Fruit fly (Drosophila melanogaster) whole organism, embryonic: ENCODE results near the gene Cpsf73.
A peak's percentile ranks its signal among the peaks of the same experiment; 100 is the strongest.

Experiments used
- ATbp ChIP-seq: fragments of 200-800 bp; sonication (Bioruptor generic); optimal IDR thresholded peaks from 2 replicates; lab custom pipeline; 2017; ENCODE audit warnings: missing biosample characterization, mild to moderate bottlenecking, missing genetic modification characterization, missing genetic modification reagents
- Aef1 ChIP-seq: fragments of 200-800 bp; sonication (Bioruptor generic); IDR thresholded peaks from 3 replicates; pipeline ENCODE4 v1.3.6; 2022; ENCODE audit warnings: missing biosample characterization, missing genetic modification characterization
- B-H1 ChIP-seq: fragments of 200-800 bp; sonication (Bioruptor generic); IDR thresholded peaks from 3 replicates; pipeline ENCODE4 v1.3.6; 2022; ENCODE audit warnings: missing biosample characterization, missing genetic modification characterization
- CG12299 ChIP-seq: fragments of 200-800 bp; sonication (Bioruptor generic); optimal IDR thresholded peaks from 2 replicates; lab custom pipeline; 2018; ENCODE audit warnings: missing biosample characterization, mild to moderate bottlenecking, missing genetic modification characterization
- CG13624 ChIP-seq: fragments of 200-800 bp; sonication (Bioruptor generic); optimal IDR thresholded peaks from 2 replicates; lab custom pipeline; 2016; ENCODE audit warnings: missing biosample characterization, missing genetic modification characterization
- CG14441 ChIP-seq: fragments of 200-800 bp; sonication (Bioruptor generic); IDR thresholded peaks from 2 replicates; pipeline ENCODE4 v1.3.6; 2022; ENCODE audit warnings: missing biosample characterization, missing genetic modification characterization
- CG14860 ChIP-seq: fragments of 200-800 bp; sonication (Bioruptor generic); IDR thresholded peaks from 3 replicates; pipeline ENCODE4 v1.3.6; 2022; ENCODE audit warnings: missing biosample characterization, missing genetic modification characterization; ENCODE audit not compliant: partially characterized antibody
- CG16813 ChIP-seq: fragments of 200-800 bp; sonication (Bioruptor generic); IDR thresholded peaks from 3 replicates; pipeline ENCODE4 v1.3.6; 2022; ENCODE audit warnings: missing biosample characterization, missing genetic modification characterization; ENCODE audit not compliant: partially characterized antibody
- CG17328 ChIP-seq: fragments of 200-800 bp; sonication (Bioruptor generic); IDR thresholded peaks from 2 replicates; pipeline ENCODE4 v1.3.6; 2022; ENCODE audit warnings: missing biosample characterization, missing genetic modification characterization
- CG17359 ChIP-seq: fragments of 200-800 bp; sonication (Bioruptor generic); optimal IDR thresholded peaks from 3 replicates; lab custom pipeline; 2018; ENCODE audit warnings: missing biosample characterization, mild to moderate bottlenecking, missing genetic modification characterization, moderate library complexity
- CG17385 ChIP-seq: fragments of 200-800 bp; sonication (Bioruptor generic); optimal IDR thresholded peaks from 3 replicates; lab custom pipeline; 2018; ENCODE audit warnings: missing biosample characterization, mild to moderate bottlenecking, missing genetic modification characterization
- CG18011 ChIP-seq: fragments of 200-800 bp; sonication (Bioruptor generic); optimal IDR thresholded peaks from 2 replicates; lab custom pipeline; 2017; ENCODE audit warnings: missing biosample characterization, missing genetic modification characterization, mild to moderate bottlenecking, moderate library complexity, missing genotype
- CG18476 ChIP-seq: fragments of 200-800 bp; sonication (Bioruptor generic); optimal IDR thresholded peaks from 2 replicates; lab custom pipeline; 2016; ENCODE audit warnings: missing biosample characterization, mild to moderate bottlenecking, missing genetic modification characterization
- CG2129 ChIP-seq: fragments of 200-800 bp; sonication (Bioruptor generic); IDR thresholded peaks from 2 replicates; pipeline ENCODE4 v1.3.6; 2022; ENCODE audit warnings: missing biosample characterization, missing genetic modification characterization; ENCODE audit not compliant: partially characterized antibody
- CG2678 ChIP-seq: fragments of 200-800 bp; sonication (Bioruptor generic); optimal IDR thresholded peaks from 3 replicates; lab custom pipeline; 2019; ENCODE audit warnings: missing biosample characterization, mild to moderate bottlenecking, missing genetic modification characterization, moderate library complexity
- CG31224 ChIP-seq: fragments of 200-800 bp; sonication (Bioruptor generic); IDR thresholded peaks from 2 replicates; pipeline ENCODE4 v1.3.6; 2022; ENCODE audit warnings: missing biosample characterization, missing genetic modification characterization
- CG31441 ChIP-seq: fragments of 200-800 bp; sonication (Bioruptor generic); IDR thresholded peaks from 2 replicates; pipeline ENCODE4 v1.3.6; 2022; ENCODE audit warnings: missing biosample characterization, missing genetic modification characterization
- CG4328 ChIP-seq: fragments of 200-800 bp; sonication (Bioruptor generic); optimal IDR thresholded peaks from 3 replicates; lab custom pipeline; 2017; ENCODE audit warnings: missing biosample characterization, missing genetic modification reagents, missing genetic modification characterization
- CG4360 ChIP-seq: fragments of 200-800 bp; sonication (Bioruptor generic); IDR thresholded peaks from 2 replicates; pipeline ENCODE4 v1.3.6; 2022; ENCODE audit warnings: missing biosample characterization, missing genetic modification characterization
- CG43689 ChIP-seq: fragments of 200-800 bp; sonication (Bioruptor generic); IDR thresholded peaks from 2 replicates; pipeline ENCODE4 v1.3.6; 2022; ENCODE audit warnings: missing biosample characterization, missing genetic modification characterization
- CG6254 ChIP-seq: fragments of 200-800 bp; sonication (Bioruptor generic); optimal IDR thresholded peaks from 3 replicates; lab custom pipeline; 2017; ENCODE audit warnings: mild to moderate bottlenecking, missing biosample characterization, missing genetic modification reagents, missing genetic modification characterization
- CG6654 ChIP-seq: fragments of 200-800 bp; sonication (Bioruptor generic); optimal IDR thresholded peaks from 2 replicates; lab custom pipeline; 2017; ENCODE audit warnings: missing biosample characterization, mild to moderate bottlenecking, missing genetic modification characterization
- CG8924 ChIP-seq: fragments of 200-800 bp; optimal IDR thresholded peaks from 3 replicates; lab custom pipeline; 2019; ENCODE audit warnings: missing biosample characterization, mild to moderate bottlenecking, missing genetic modification characterization, moderate library complexity
- CoRest ChIP-seq: fragments of 200-800 bp; sonication (Bioruptor generic); optimal IDR thresholded peaks from 3 replicates; lab custom pipeline; 2018; ENCODE audit warnings: missing biosample characterization, mild to moderate bottlenecking, missing genetic modification characterization, moderate library complexity
- Dek ChIP-seq: fragments of 200-800 bp; sonication (Bioruptor generic); optimal IDR thresholded peaks from 3 replicates; lab custom pipeline; 2019; ENCODE audit warnings: missing biosample characterization, mild to moderate bottlenecking, missing genetic modification characterization, moderate library complexity
- Dll ChIP-seq: fragments of 200-800 bp; sonication (Bioruptor generic); IDR thresholded peaks from 4 replicates; pipeline ENCODE4 v1.3.6; 2022; ENCODE audit warnings: missing biosample characterization, missing genetic modification characterization; ENCODE audit not compliant: partially characterized antibody
- HLH3B ChIP-seq: fragments of 200-800 bp; sonication (Bioruptor generic); IDR thresholded peaks from 2 replicates; pipeline ENCODE4 v1.3.6; 2022; ENCODE audit warnings: missing biosample characterization, missing genetic modification characterization
- Hmr ChIP-seq: fragments of 200-800 bp; sonication (Bioruptor generic); optimal IDR thresholded peaks from 3 replicates; lab custom pipeline; 2017; ENCODE audit warnings: mild to moderate bottlenecking, missing biosample characterization, missing genetic modification reagents, missing genetic modification characterization
- Jarid2 ChIP-seq: fragments of 200-800 bp; sonication (Bioruptor generic); optimal IDR thresholded peaks from 3 replicates; lab custom pipeline; 2017; ENCODE audit warnings: mild to moderate bottlenecking, missing biosample characterization, missing genetic modification reagents, missing genetic modification characterization
- Nf-YB ChIP-seq: fragments of 200-800 bp; sonication (Bioruptor generic); optimal IDR thresholded peaks from 3 replicates; lab custom pipeline; 2019; ENCODE audit warnings: missing biosample characterization, mild to moderate bottlenecking, missing genetic modification characterization, moderate library complexity
- PHDP ChIP-seq: fragments of 200-800 bp; sonication (Bioruptor generic); optimal IDR thresholded peaks from 3 replicates; lab custom pipeline; 2018; ENCODE audit warnings: missing biosample characterization, mild to moderate bottlenecking, missing genetic modification characterization, moderate library complexity
- Pdp1 ChIP-seq, 2 experiments: fragments of 200-800 bp; sonication (Bioruptor generic); optimal IDR thresholded peaks; 3 replicates each; lab custom pipeline; 2016; ENCODE audit warnings: missing biosample characterization in 2 of 2, missing genetic modification characterization in 2 of 2, mild to moderate bottlenecking in 1 of 2, moderate library complexity in 1 of 2
- Rx ChIP-seq: fragments of 200-800 bp; sonication (Bioruptor generic); IDR thresholded peaks from 2 replicates; pipeline ENCODE4 v1.3.6; 2022; ENCODE audit warnings: missing biosample characterization, missing genetic modification characterization
- Usf ChIP-seq: fragments of 200-800 bp; sonication (Bioruptor generic); optimal IDR thresholded peaks from 2 replicates; lab custom pipeline; 2017; ENCODE audit warnings: missing genotype, missing biosample characterization, missing genetic modification characterization
- ara ChIP-seq: fragments of 200-800 bp; sonication (Bioruptor generic); IDR thresholded peaks from 2 replicates; pipeline ENCODE4 v1.3.6; 2022; ENCODE audit warnings: missing biosample characterization, missing genetic modification characterization
- bab2 ChIP-seq: fragments of 200-800 bp; sonication (Bioruptor generic); optimal IDR thresholded peaks from 2 replicates; lab custom pipeline; 2016; ENCODE audit warnings: missing biosample characterization, missing genetic modification characterization
- bcd ChIP-seq: fragments of 200-800 bp; sonication (Bioruptor generic); optimal IDR thresholded peaks from 2 replicates; lab custom pipeline; 2017; ENCODE audit warnings: missing biosample characterization, mild to moderate bottlenecking, missing genetic modification characterization
- crc ChIP-seq: fragments of 200-800 bp; sonication (Bioruptor generic); optimal IDR thresholded peaks from 2 replicates; lab custom pipeline; 2016; ENCODE audit warnings: missing biosample characterization, missing genetic modification characterization
- croc ChIP-seq: fragments of 200-800 bp; sonication (Bioruptor generic); conservative IDR thresholded peaks from 3 replicates; pipeline ENCODE4 v1.3.6; 2022; ENCODE audit warnings: missing biosample characterization, missing genetic modification characterization
- crol ChIP-seq: fragments of 200-800 bp; sonication (Bioruptor generic); IDR thresholded peaks from 2 replicates; pipeline ENCODE4 v1.3.6; 2022; ENCODE audit warnings: missing biosample characterization, missing genetic modification characterization
- fd96Cb ChIP-seq: fragments of 200-800 bp; sonication (Bioruptor generic); optimal IDR thresholded peaks from 2 replicates; lab custom pipeline; 2018; ENCODE audit warnings: missing biosample characterization, mild to moderate bottlenecking, missing genetic modification characterization, moderate library complexity
- h ChIP-seq: fragments of >200 bp; optimal IDR thresholded peaks from 2 replicates; lab custom pipeline; 2017
- hkb ChIP-seq, 2 experiments: fragments of 200-800 bp in 1 of 2; fragments of >200 bp in 1 of 2; sonication (Bioruptor generic) in 1 of 2; IDR thresholded peaks in 1 of 2; optimal IDR thresholded peaks in 1 of 2; 2 replicates each; pipeline versions ENCODE4 v1.3.6 to Lab custom; 2017 to 2022; ENCODE audit warnings: missing biosample characterization in 1 of 2, missing genetic modification characterization in 1 of 2
- pros ChIP-seq: fragments of 200-800 bp; sonication (Bioruptor generic); optimal IDR thresholded peaks from 3 replicates; lab custom pipeline; 2019; ENCODE audit warnings: missing biosample characterization, mild to moderate bottlenecking, missing genetic modification characterization, moderate library complexity
- repo ChIP-seq: fragments of 200-800 bp; sonication (Bioruptor generic); optimal IDR thresholded peaks from 2 replicates; lab custom pipeline; 2016; ENCODE audit warnings: missing biosample characterization, missing genetic modification characterization
- sisA ChIP-seq: fragments of 200-800 bp; sonication (Bioruptor generic); IDR thresholded peaks from 2 replicates; pipeline ENCODE4 v1.3.6; 2022; ENCODE audit warnings: missing biosample characterization, missing genetic modification characterization
- sob ChIP-seq: fragments of 200-800 bp; sonication (Bioruptor generic); IDR thresholded peaks from 2 replicates; pipeline ENCODE4 v1.3.6; 2022; ENCODE audit warnings: missing biosample characterization, missing genetic modification characterization
- twi ChIP-seq: fragments of 200-800 bp; optimal IDR thresholded peaks from 2 replicates; lab custom pipeline; 2019; ENCODE audit warnings: missing biosample characterization, mild to moderate bottlenecking, missing genetic modification characterization, moderate library complexity

Cpsf73 gene

DNA sequence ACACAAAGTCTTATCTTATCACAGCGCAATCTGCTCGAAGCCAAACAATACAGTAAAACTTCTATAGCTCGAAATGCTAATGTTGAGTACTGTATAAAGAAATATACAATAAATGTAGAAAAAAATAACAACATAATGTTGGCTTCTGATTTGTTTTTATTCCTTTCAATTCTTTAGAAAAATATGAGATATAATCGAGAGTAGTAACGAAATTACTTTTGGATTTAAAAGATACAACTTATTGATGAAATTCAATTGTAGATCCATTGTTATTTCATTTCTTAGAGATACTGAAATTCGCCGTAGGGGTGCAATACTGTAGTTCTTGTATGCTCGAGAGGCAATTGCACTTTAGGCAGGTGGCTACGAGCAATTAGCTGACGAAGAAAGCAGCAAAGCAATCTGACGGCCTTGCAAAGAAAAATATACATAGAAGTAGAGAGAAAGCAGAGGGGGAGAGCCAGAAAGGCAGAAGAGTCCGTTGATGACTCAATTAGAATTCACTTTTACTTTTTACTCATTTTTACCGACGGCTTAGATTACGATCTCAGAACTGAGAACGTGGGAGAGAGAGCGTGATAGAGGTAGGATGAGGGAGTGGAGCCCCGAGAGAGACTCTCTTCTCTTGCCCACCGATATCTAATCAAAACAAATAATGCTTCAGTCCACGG lies 7.2 kb upstream of the Cpsf73 start (continued):
- TF ChIP-seq sob (GFP tag; lab: Robert Waterston, UW): peak; percentile 52; the same call in 1 of the 2 replicates
- TF ChIP-seq Usf: no peak
- TF ChIP-seq HLH3B (GFP tag; lab: Robert Waterston, UW): no peak
- TF ChIP-seq ara (GFP tag; lab: Robert Waterston, UW): no peak
- no peak for TF ChIP-seq CG2129 (GFP tag; lab: Robert Waterston, UW)
- 0 out of 4 replicates have a peak, but pooled peaks have one; percentile 31 for TF ChIP-seq Dll (GFP tag; lab: Robert Waterston, UW)
- TF ChIP-seq croc: 0 out of 3 replicates have a peak, but pooled peaks have one; percentile 28
- TF ChIP-seq CG8924 (tag; lab: Kevin White, UChicago): peak; percentile 61
- TF ChIP-seq CG17359 (tag; lab: Kevin White, UChicago): peak; percentile 49
- peak; percentile 61 for TF ChIP-seq Dek (tag; lab: Kevin White, UChicago)
- TF ChIP-seq CG14860 (GFP tag; lab: Robert Waterston, UW): no peak
- no peak for TF ChIP-seq CG14441
- no peak for TF ChIP-seq CG18476
- peak; percentile 47; the same call in 1 of the 2 replicates for TF ChIP-seq CG17328 (GFP tag; lab: Robert Waterston, UW)
- no peak for TF ChIP-seq Rx (GFP tag; lab: Robert Waterston, UW)
- peak; percentile 91 for TF ChIP-seq CG2678 (tag; lab: Kevin White, UChicago)
- no peak for TF ChIP-seq CG6654 (GFP tag; lab: Kevin White, UChicago)
- peak; percentile 65 for TF ChIP-seq PHDP
- no peak for TF ChIP-seq CG16813 (GFP tag; lab: Robert Waterston, UW)
- TF ChIP-seq CG17385 (GFP tag; lab: Kevin White, UChicago): peak; percentile 40
- peak; percentile 64 for TF ChIP-seq bab2 (GFP tag; lab: Kevin White, UChicago)
- TF ChIP-seq CG18011 (GFP tag; lab: Kevin White, UChicago): no peak
- TF ChIP-seq sisA (GFP tag; lab: Robert Waterston, UW): peak; percentile 50
- TF ChIP-seq B-H1 (GFP tag; lab: Robert Waterston, UW): no peak
- TF ChIP-seq h (lab: Kevin White, UChicago): no peak
- peak; percentile 67 for TF ChIP-seq CoRest (tag; lab: Kevin White, UChicago)
- TF ChIP-seq CG4360 (GFP tag; lab: Robert Waterston, UW): no peak
- TF ChIP-seq crol (GFP tag; lab: Robert Waterston, UW): peak; percentile 82
- TF ChIP-seq CG12299 (tag; lab: Kevin White, UChicago): peak; percentile 47
- TF ChIP-seq pros (GFP tag; lab: Kevin White, UChicago): peak; percentile 24
- peak; percentile 2 for TF ChIP-seq bcd
- TF ChIP-seq fd96Cb (tag; lab: Kevin White, UChicago): peak; percentile 54
- TF ChIP-seq CG31441 (GFP tag; lab: Robert Waterston, UW): peak; percentile 71
- 0 out of 2 replicates have a peak, but pooled peaks have one; percentile 29 for TF ChIP-seq CG31224 (GFP tag; lab: Robert Waterston, UW)
- TF ChIP-seq Jarid2 (GFP tag; lab: Kevin White, UChicago): no peak
- peak; percentile 53 for TF ChIP-seq ATbp (GFP tag; lab: Kevin White, UChicago)
- TF ChIP-seq Nf-YB (GFP tag; lab: Kevin White, UChicago): peak; percentile 22
- TF ChIP-seq CG13624 (GFP tag; lab: Kevin White, UChicago): peak; percentile 65
- TF ChIP-seq crc: no peak
- peak; percentile 29; the same call in 1 of the 3 replicates for TF ChIP-seq Aef1 (GFP tag; lab: Robert Waterston, UW)
- peak; percentile 59 for TF ChIP-seq Hmr (GFP tag; lab: Kevin White, UChicago)
- no peak for TF ChIP-seq CG43689 (GFP tag; lab: Robert Waterston, UW)
- no peak for TF ChIP-seq hkb (optimal IDR thresholded peaks at IDR 0.05; lab: Kevin White, UChicago)
- peak; percentile 70; the same call in 1 of the 2 replicates for TF ChIP-seq hkb (GFP tag; IDR thresholded peaks at IDR 0.05; lab: Robert Waterston, UW)
- peak; percentile 47 for TF ChIP-seq CG4328 (GFP tag; lab: Kevin White, UChicago)
- TF ChIP-seq Pdp1 (GFP tag; optimal IDR thresholded peaks at IDR 0.05; lab: Kevin White, UChicago): peak in 1 of 2 experiments; percentile 51
- peak; percentile 5 for TF ChIP-seq twi (tag; lab: Kevin White, UChicago)
- TF ChIP-seq repo (GFP tag; lab: Kevin White, UChicago): no peak
- TF ChIP-seq CG6254: no peak
